Fruit fly (Drosophila melanogaster) whole organism, adult: ENCODE data around the gene RpL17.

ENCODE experiments used
- CG11617 ChIP-seq: fragments of 200-800 bp; sonication (Bioruptor generic); optimal IDR thresholded peaks from 2 replicates; lab custom pipeline; 2017; ENCODE audit warnings: mild to moderate bottlenecking, missing biosample characterization, missing genetic modification reagents, missing genetic modification characterization
- CG5204 ChIP-seq: fragments of 200-800 bp; sonication (Bioruptor generic); optimal IDR thresholded peaks from 2 replicates; lab custom pipeline; 2016; ENCODE audit warnings: missing biosample characterization, missing genetic modification characterization
- CG7045 ChIP-seq: fragments of 200-800 bp; sonication (Bioruptor generic); optimal IDR thresholded peaks from 2 replicates; lab custom pipeline; 2017; ENCODE audit warnings: missing biosample characterization, mild to moderate bottlenecking, missing genetic modification characterization
- Crg-1 ChIP-seq: fragments of 200-800 bp; sonication (Bioruptor generic); optimal IDR thresholded peaks from 2 replicates; lab custom pipeline; 2016; ENCODE audit warnings: missing biosample characterization, missing genetic modification characterization
- Mnt ChIP-seq: fragments of 200-800 bp; sonication (Bioruptor generic); optimal IDR thresholded peaks from 2 replicates; lab custom pipeline; 2016; ENCODE audit warnings: missing biosample characterization, mild to moderate bottlenecking, missing genetic modification characterization
- bab1 ChIP-seq: fragments of 200-800 bp; sonication (Bioruptor generic); optimal IDR thresholded peaks from 3 replicates; lab custom pipeline; 2019; ENCODE audit warnings: missing biosample characterization, mild to moderate bottlenecking, missing genetic modification characterization, moderate library complexity
- cnc ChIP-seq, 2 experiments: fragments of >200 bp; optimal IDR thresholded peaks; 2 replicates each; lab custom pipeline; 2017
- ovo ChIP-seq: fragments of 200-800 bp; sonication (Bioruptor generic); optimal IDR thresholded peaks from 2 replicates; lab custom pipeline; 2016; ENCODE audit warnings: missing biosample characterization, missing genetic modification characterization
- tj ChIP-seq: fragments of 200-800 bp; sonication (Bioruptor generic); optimal IDR thresholded peaks from 3 replicates; lab custom pipeline; 2017; ENCODE audit warnings: missing biosample characterization, mild to moderate bottlenecking, missing genetic modification characterization, moderate library complexity

DNA sequence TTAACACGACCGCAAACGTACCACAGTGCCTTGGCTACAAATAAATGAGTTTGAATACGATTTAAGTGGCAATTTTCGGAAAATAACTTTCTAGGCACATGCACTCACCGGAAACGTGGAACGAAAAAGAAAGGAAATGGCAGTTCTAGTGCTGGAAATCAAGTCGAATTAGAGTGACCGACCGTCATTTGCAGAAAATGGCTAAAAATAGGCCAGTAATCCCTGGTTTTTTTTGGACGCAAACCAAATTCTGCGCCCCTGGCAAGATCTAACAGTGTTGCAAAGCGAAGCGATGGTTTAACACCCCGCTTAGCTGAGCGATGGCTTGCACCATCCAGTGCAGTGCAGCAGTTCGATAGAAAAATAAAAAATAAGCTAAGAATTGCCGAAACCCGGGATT lies at the start of gene RpL17:
- TF ChIP-seq CG7045 (peak; percentile 37), tj (peak; percentile 78), CG11617 (GFP tag; lab: Kevin White, UChicago) (peak; percentile 91), ovo (GFP tag; lab: Kevin White, UChicago) (peak; percentile 96), bab1 (GFP tag; lab: Kevin White, UChicago) (peak; percentile 94), Mnt (peak; percentile 97), cnc (optimal IDR thresholded peaks at IDR 0.05; lab: Kevin White, UChicago) (no peak), CG5204 (GFP tag; lab: Kevin White, UChicago) (peak; percentile 52), Crg-1 (GFP tag; lab: Kevin White, UChicago) (peak; percentile 97)
